Worm (Caenorhabditis elegans) whole organism, young adult: Measurements from ENCODE around the gene B0365.9.

Experiments
- B0035.1 ChIP-seq: sonication (generic microtip); optimal IDR thresholded peaks from 2 replicates; lab custom pipeline; 2016; ENCODE audit warnings: missing genetic modification characterization, mild to moderate bottlenecking, missing compliant biosample characterization, missing genotype, missing genetic modification reagents
- B0336.3 ChIP-seq: fragments of 200-800 bp; sonication (Bioruptor generic); IDR thresholded peaks from 2 replicates; pipeline ENCODE4 v1.3.6; 2022; ENCODE audit warnings: missing genetic modification characterization, missing compliant biosample characterization
- F55B11.4 ChIP-seq: sonication (generic microtip); optimal IDR thresholded peaks from 2 replicates; lab custom pipeline; 2016; ENCODE audit warnings: missing compliant biosample characterization, missing genetic modification characterization, borderline replicate concordance; ENCODE audit not compliant: insufficient read depth
- F57A8.1 ChIP-seq: fragments of 200-800 bp; sonication (Bioruptor generic); optimal IDR thresholded peaks from 2 replicates; lab custom pipeline; 2018; ENCODE audit warnings: mild to moderate bottlenecking, missing genetic modification characterization, moderate library complexity, missing compliant biosample characterization
- K11D2.4 ChIP-seq: fragments of 200-800 bp; sonication (Bioruptor generic); IDR thresholded peaks from 2 replicates; pipeline ENCODE4 v1.3.6; 2022; ENCODE audit warnings: missing genetic modification reagents, missing genetic modification characterization, missing compliant biosample characterization
- akir-1 ChIP-seq: fragments of 200-800 bp; sonication (Bioruptor generic); optimal IDR thresholded peaks from 2 replicates; lab custom pipeline; 2018; ENCODE audit warnings: mild to moderate bottlenecking, missing genetic modification characterization, moderate library complexity, missing compliant biosample characterization
- ama-1 ChIP-seq, 3 experiments: fragments of 150-350 bp in 1 of 3; sonication (generic microtip) in 2 of 3; optimal IDR thresholded peaks; 2 replicates each; lab custom pipeline; 2014 to 2018; ENCODE audit warnings: missing biosample characterization in 2 of 3, missing genetic modification characterization in 2 of 3, missing genetic modification reagents in 2 of 3
- aptf-3 ChIP-seq: fragments of 200-800 bp; sonication (Bioruptor generic); IDR thresholded peaks from 2 replicates; pipeline ENCODE4 v1.3.6; 2022; ENCODE audit warnings: missing genetic modification characterization, missing compliant biosample characterization
- atf-7 ChIP-seq: sonication (generic microtip); optimal IDR thresholded peaks from 2 replicates; lab custom pipeline; 2017; ENCODE audit warnings: mild to moderate bottlenecking, missing genetic modification characterization, missing compliant biosample characterization
- bed-1 ChIP-seq: fragments of 200-800 bp; sonication (Bioruptor generic); IDR thresholded peaks from 2 replicates; pipeline ENCODE4 v1.3.6; 2022; ENCODE audit warnings: missing genetic modification reagents, missing genetic modification characterization, missing compliant biosample characterization
- ccch-3 ChIP-seq: fragments of 200-800 bp; sonication (Bioruptor generic); optimal IDR thresholded peaks from 2 replicates; lab custom pipeline; 2018; ENCODE audit warnings: mild to moderate bottlenecking, missing genetic modification characterization, missing compliant biosample characterization
- cebp-1 ChIP-seq, 2 experiments: fragments of 200-800 bp in 1 of 2; sonication (Bioruptor generic) in 1 of 2; sonication (generic microtip) in 1 of 2; IDR thresholded peaks in 1 of 2; optimal IDR thresholded peaks in 1 of 2; 2 replicates each; pipeline versions ENCODE4 v1.3.6 to Lab custom; 2017 to 2022; ENCODE audit warnings: missing compliant biosample characterization in 2 of 2, missing genetic modification characterization in 2 of 2, mild to moderate bottlenecking in 1 of 2, missing genetic modification reagents in 1 of 2, moderate library complexity in 1 of 2
- ceh-100 ChIP-seq: fragments of 200-800 bp; sonication (Bioruptor generic); IDR thresholded peaks from 2 replicates; pipeline ENCODE4 v1.3.6; 2022; ENCODE audit warnings: missing genetic modification reagents, missing genetic modification characterization, missing compliant biosample characterization
- die-1 ChIP-seq: sonication (generic microtip); optimal IDR thresholded peaks from 2 replicates; lab custom pipeline; 2016; ENCODE audit warnings: missing genotype, mild to moderate bottlenecking, missing genetic modification characterization, missing compliant biosample characterization
- dox-1 ChIP-seq: fragments of 200-800 bp; sonication (Bioruptor generic); IDR thresholded peaks from 2 replicates; pipeline ENCODE4 v1.3.6; 2022; ENCODE audit warnings: missing genetic modification reagents, missing genetic modification characterization, missing compliant biosample characterization
- efl-1 ChIP-seq: fragments of 150-350 bp; optimal IDR thresholded peaks from 2 replicates; lab custom pipeline; 2014; ENCODE audit warnings: missing biosample characterization, missing genetic modification reagents, missing genetic modification characterization
- gei-17 ChIP-seq: fragments of 200-800 bp; sonication (Bioruptor generic); optimal IDR thresholded peaks from 2 replicates; lab custom pipeline; 2018; ENCODE audit warnings: mild to moderate bottlenecking, missing genetic modification characterization, missing compliant biosample characterization
- hlh-12 ChIP-seq: sonication (generic microtip); optimal IDR thresholded peaks from 2 replicates; lab custom pipeline; 2016; ENCODE audit warnings: missing genetic modification characterization, missing compliant biosample characterization
- hsf-1 ChIP-seq: fragments of 200-800 bp; sonication (Bioruptor generic); IDR thresholded peaks from 2 replicates; pipeline ENCODE4 v1.3.6; 2022; ENCODE audit warnings: missing genetic modification reagents, missing genetic modification characterization, missing compliant biosample characterization
- lin-26 ChIP-seq: fragments of 200-800 bp; sonication (Bioruptor generic); IDR thresholded peaks from 2 replicates; pipeline ENCODE4 v1.3.6; 2022; ENCODE audit warnings: missing genetic modification reagents, missing genetic modification characterization, missing compliant biosample characterization
- lin-35 ChIP-seq, 3 experiments: fragments of 150-350 bp in 2 of 3; sonication (generic microtip) in 1 of 3; optimal IDR thresholded peaks; 2 replicates each; lab custom pipeline; 2014 to 2018; ENCODE audit warnings: missing biosample characterization in 3 of 3, missing genetic modification characterization in 3 of 3, missing genetic modification reagents in 3 of 3
- lin-54 ChIP-seq: fragments of 200-800 bp; sonication (Bioruptor generic); optimal IDR thresholded peaks from 2 replicates; lab custom pipeline; 2018; ENCODE audit warnings: mild to moderate bottlenecking, missing genetic modification characterization, missing compliant biosample characterization
- madf-6 ChIP-seq: fragments of 200-800 bp; sonication (Bioruptor generic); IDR thresholded peaks from 2 replicates; pipeline ENCODE4 v1.3.6; 2022; ENCODE audit warnings: missing genetic modification reagents, missing genetic modification characterization, missing compliant biosample characterization
- madf-8 ChIP-seq: fragments of 200-800 bp; sonication (Bioruptor generic); conservative IDR thresholded peaks from 2 replicates; pipeline ENCODE4 v1.3.6; 2022; ENCODE audit warnings: missing genetic modification reagents, missing genetic modification characterization, missing compliant biosample characterization
- mxl-1 ChIP-seq: sonication (generic microtip); optimal IDR thresholded peaks from 2 replicates; lab custom pipeline; 2016; ENCODE audit warnings: missing genetic modification characterization, missing compliant biosample characterization
- nfya-1 ChIP-seq: sonication (generic microtip); optimal IDR thresholded peaks from 2 replicates; lab custom pipeline; 2017; ENCODE audit warnings: antibody characterized with exemption, missing compliant biosample characterization, missing genetic modification characterization, borderline replicate concordance; ENCODE audit not compliant: insufficient read depth
- nfya-2 ChIP-seq: fragments of 200-800 bp; sonication (Bioruptor generic); IDR thresholded peaks from 2 replicates; pipeline ENCODE4 v1.3.6; 2022; ENCODE audit warnings: missing genetic modification reagents, missing genetic modification characterization, missing compliant biosample characterization
- nfyb-1 ChIP-seq: fragments of 200-800 bp; sonication (Bioruptor generic); IDR thresholded peaks from 2 replicates; pipeline ENCODE4 v1.3.6; 2022; ENCODE audit warnings: missing genetic modification reagents, missing genetic modification characterization, missing compliant biosample characterization
- nhr-27 ChIP-seq: fragments of 200-800 bp; sonication (Bioruptor generic); optimal IDR thresholded peaks from 2 replicates; lab custom pipeline; 2018; ENCODE audit warnings: mild to moderate bottlenecking, missing genetic modification characterization, moderate library complexity, missing compliant biosample characterization
- rec-8 ChIP-seq, 2 experiments: sonication (generic microtip); optimal IDR thresholded peaks; 2 replicates each; lab custom pipeline; 2016; ENCODE audit warnings: mild to moderate bottlenecking in 2 of 2, missing genetic modification characterization in 2 of 2, missing genetic modification reagents in 2 of 2, missing genotype in 2 of 2, missing biosample characterization in 1 of 2, missing compliant biosample characterization in 1 of 2, moderate library complexity in 1 of 2
- repo-1 ChIP-seq: sonication (generic microtip); optimal IDR thresholded peaks from 2 replicates; lab custom pipeline; 2017; ENCODE audit warnings: mild to moderate bottlenecking, missing genetic modification characterization, missing compliant biosample characterization
- rpc-1 ChIP-seq, 2 experiments: fragments of 150-350 bp in 1 of 2; sonication (generic microtip) in 1 of 2; optimal IDR thresholded peaks; 2 replicates each; lab custom pipeline; 2014 to 2018; ENCODE audit warnings: missing biosample characterization in 1 of 2, missing genetic modification characterization in 1 of 2, missing genetic modification reagents in 1 of 2, missing genotype in 1 of 2
- sdz-38 ChIP-seq: sonication (generic microtip); optimal IDR thresholded peaks from 2 replicates; lab custom pipeline; 2016; ENCODE audit warnings: missing genotype, missing genetic modification characterization, missing compliant biosample characterization
- snpc-4 ChIP-seq, 5 experiments: fragments of 150-350 bp in 1 of 5; sonication (generic microtip) in 4 of 5; optimal IDR thresholded peaks; 2 replicates each; lab custom pipeline; 2014 to 2018; ENCODE audit warnings: missing genetic modification characterization in 5 of 5, missing biosample characterization in 3 of 5, antibody characterized with exemption in 2 of 5, mild to moderate bottlenecking in 2 of 5, missing compliant biosample characterization in 2 of 5, missing genotype in 2 of 5, moderate library complexity in 2 of 5, missing genetic modification reagents in 1 of 5
- somi-1 ChIP-seq: fragments of 200-800 bp; sonication (Bioruptor generic); optimal IDR thresholded peaks from 2 replicates; lab custom pipeline; 2018; ENCODE audit warnings: mild to moderate bottlenecking, missing genetic modification characterization, missing compliant biosample characterization
- ztf-28 ChIP-seq: fragments of 200-800 bp; sonication (Bioruptor generic); IDR thresholded peaks from 2 replicates; pipeline ENCODE4 v1.3.6; 2022; ENCODE audit warnings: missing genetic modification reagents, missing genetic modification characterization, missing compliant biosample characterization

B0365.9 gene

ce11 chrV:13133380-13133779, at the start of gene B0365.9:
Gene B0365.9, minus strand, starts transcription at chrV:13133565.
- TF ChIP-seq lin-26 (GFP tag; lab: Robert Waterston, UW) (no peak), nfya-2 (GFP tag; lab: Robert Waterston, UW) (no peak), bed-1 (GFP tag; lab: Robert Waterston, UW) (no peak), hlh-12 (tag; lab: Kevin White, UChicago) (no peak), nfya-1 (tag; lab: Kevin White, UChicago) (no peak), mxl-1 (tag; lab: Kevin White, UChicago) (no peak), aptf-3 (GFP tag; lab: Robert Waterston, UW) (no peak), K11D2.4 (GFP tag; lab: Robert Waterston, UW) (no peak), rpc-1 (optimal IDR thresholded peaks at IDR 0.05; lab: Kevin White, UChicago) (no peak), rpc-1 (tag; optimal IDR thresholded peaks at IDR 0.05; lab: Kevin White, UChicago) (no peak)
- TF ChIP-seq, all 124 proteins: peak for 0

ce11 chrV:13181450-13181849, 48.1 kb upstream of the B0365.9 start:
- TF ChIP-seq madf-8 (GFP tag; lab: Robert Waterston, UW) (no peak), ztf-28 (GFP tag; lab: Robert Waterston, UW) (no peak), nhr-27 (tag; lab: Kevin White, UChicago) (no peak), die-1 (tag; lab: Kevin White, UChicago) (no peak)

ce11 chrV:13179986-13180591, 46.7 kb upstream of the B0365.9 start, which contains the start of gene cni-1:
Gene cni-1, plus strand, starts transcription at chrV:13180330.
- TF ChIP-seq madf-6 (GFP tag; lab: Robert Waterston, UW) (peak; percentile 37; the same call in 1 of the 2 replicates), hsf-1 (0 out of 2 replicates have a peak, but pooled peaks have one; percentile 21), gei-17 (GFP tag; lab: Kevin White, UChicago) (no peak)

- TF ChIP-seq dox-1 (GFP tag; lab: Robert Waterston, UW), result no peak
- no peak for TF ChIP-seq lin-54 (GFP tag; lab: Kevin White, UChicago)
- TF ChIP-seq F57A8.1 (GFP tag; lab: Kevin White, UChicago), result no peak
- no peak for TF ChIP-seq ccch-3 (GFP tag; lab: Kevin White, UChicago)
- TF ChIP-seq repo-1 (tag; lab: Kevin White, UChicago), result no peak
- no peak for TF ChIP-seq sdz-38 (tag; lab: Kevin White, UChicago)
- no peak for TF ChIP-seq atf-7 (tag; lab: Kevin White, UChicago)
- TF ChIP-seq rec-8 (tag; optimal IDR thresholded peaks at IDR 0.05; lab: Kevin White, UChicago), result no peak
Measured at ce11 chrV:13176814-13177213, 43.4 kb upstream of the B0365.9 start.

- no peak for TF ChIP-seq somi-1
- TF ChIP-seq madf-6 (GFP tag; lab: Robert Waterston, UW), result peak; percentile 56
- peak; percentile 3 for TF ChIP-seq efl-1 (GFP tag; lab: Kevin White, UChicago)
- peak; percentile 61; the same call in 1 of the 2 replicates for TF ChIP-seq dox-1 (GFP tag; lab: Robert Waterston, UW)
- no peak for TF ChIP-seq F55B11.4 (tag; lab: Kevin White, UChicago)
- no peak for TF ChIP-seq nfyb-1 (GFP tag; lab: Robert Waterston, UW)
- no peak for TF ChIP-seq akir-1
- no peak for TF ChIP-seq ama-1 (optimal IDR thresholded peaks at IDR 0.05; lab: Kevin White, UChicago)
- peak in 1 of 2 experiments; percentile 20 for TF ChIP-seq ama-1 (GFP tag; optimal IDR thresholded peaks at IDR 0.05; lab: Kevin White, UChicago)
- no peak for TF ChIP-seq B0035.1 (tag; lab: Kevin White, UChicago)
- peak; percentile 54; the same call in 1 of the 2 replicates for TF ChIP-seq B0336.3 (GFP tag; lab: Robert Waterston, UW)
- no peak for TF ChIP-seq cebp-1 (GFP tag; IDR thresholded peaks at IDR 0.05; lab: Robert Waterston, UW)
- peak; percentile 45 for TF ChIP-seq cebp-1 (tag; optimal IDR thresholded peaks at IDR 0.05; lab: Kevin White, UChicago)
- peak; percentile 38 for TF ChIP-seq rpc-1 (optimal IDR thresholded peaks at IDR 0.05; lab: Kevin White, UChicago)
- no peak for TF ChIP-seq rpc-1 (tag; optimal IDR thresholded peaks at IDR 0.05; lab: Kevin White, UChicago)
- peak; percentile 41; the same call in 1 of the 2 replicates for TF ChIP-seq ceh-100 (GFP tag; lab: Robert Waterston, UW)
- peak in 1 of 3 experiments; percentile 17 for TF ChIP-seq lin-35 (GFP tag; optimal IDR thresholded peaks at IDR 0.05; lab: Kevin White, UChicago)
- no peak for TF ChIP-seq nhr-27 (tag; lab: Kevin White, UChicago)
- TF ChIP-seq snpc-4 (GFP tag; optimal IDR thresholded peaks at IDR 0.05; lab: Kevin White, UChicago), result no peak
- TF ChIP-seq snpc-4 (tag; optimal IDR thresholded peaks at IDR 0.05; lab: Kevin White, UChicago), result peak in 2 of 4 experiments; percentile 2 to 22
Measured at ce11 chrV:13176117-13176753, 42.9 kb upstream of the B0365.9 start, which contains the start of gene him-17. Gene him-17, plus strand, starts transcription at chrV:13176711.
